Worm (Caenorhabditis elegans) whole organism, L1 larva: ENCODE results near the gene txbp-3.

Source experiments
- egl-13 ChIP-seq: sonication (generic microtip); optimal IDR thresholded peaks from 2 replicates; lab custom pipeline; 2016; ENCODE audit warnings: missing genotype, missing genetic modification reagents, missing genetic modification characterization, missing compliant biosample characterization
- egl-27 ChIP-seq, 2 experiments: fragments of 150-350 bp in 1 of 2; sonication (generic microtip); optimal IDR thresholded peaks; 3 replicates each; lab custom pipeline; 2017 to 2018; ENCODE audit warnings: missing biosample characterization in 2 of 2, missing genetic modification characterization in 2 of 2, missing genetic modification reagents in 2 of 2
- elt-3 ChIP-seq, 6 experiments: fragments of 150-350 bp in 1 of 6; sonication (generic microtip); optimal IDR thresholded peaks; 2 replicates each; lab custom pipeline; 2017 to 2018; ENCODE audit warnings: missing biosample characterization in 6 of 6, missing genetic modification characterization in 6 of 6, inconsistent platforms in 1 of 6
- fos-1 ChIP-seq: fragments of 150-350 bp; optimal IDR thresholded peaks from 2 replicates; lab custom pipeline; 2014; ENCODE audit warnings: missing biosample characterization, missing genetic modification characterization
- pag-3 ChIP-seq: sonication (generic microtip); optimal IDR thresholded peaks from 2 replicates; lab custom pipeline; 2017; ENCODE audit warnings: missing genetic modification characterization, mild to moderate bottlenecking, missing compliant biosample characterization, antibody characterized with exemption, borderline replicate concordance; ENCODE audit not compliant: insufficient read depth
- skn-1 ChIP-seq: fragments of 150-350 bp; optimal IDR thresholded peaks from 2 replicates; lab custom pipeline; 2014; ENCODE audit warnings: missing biosample characterization, missing genetic modification characterization
- snpc-4 ChIP-seq: fragments of 150-350 bp; optimal IDR thresholded peaks from 2 replicates; lab custom pipeline; 2014; ENCODE audit warnings: missing biosample characterization, missing genetic modification characterization
- ztf-11 ChIP-seq, 2 experiments: sonication (generic microtip); optimal IDR thresholded peaks; 2 replicates each; lab custom pipeline; 2016 to 2017; ENCODE audit warnings: missing genetic modification characterization in 2 of 2, missing biosample characterization in 1 of 2, missing compliant biosample characterization in 1 of 2

DNA sequence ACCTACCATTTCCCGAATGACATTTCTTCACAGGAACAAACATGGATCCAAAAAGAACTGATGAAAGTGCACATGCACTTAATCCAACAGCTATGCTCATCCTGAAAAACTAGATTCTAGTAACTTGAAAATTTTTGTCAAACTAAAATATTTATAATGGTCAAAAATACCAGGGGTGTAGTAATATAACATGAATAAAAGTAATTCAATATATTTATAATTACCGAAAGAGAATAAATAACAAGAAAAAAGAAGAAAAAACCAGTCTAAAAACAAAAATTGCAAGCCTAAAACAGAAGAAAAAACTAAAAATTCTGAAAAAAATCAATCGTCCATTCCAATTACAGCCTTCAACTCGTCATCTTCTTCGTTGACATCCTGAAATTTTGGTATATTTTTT lies 42.6 kb downstream of the txbp-3 start, which contains the start of gene R144.6:
- TF ChIP-seq egl-13 (tag; lab: Kevin White, UChicago) (no peak), pag-3 (no peak), ztf-11 (tag; optimal IDR thresholded peaks at IDR 0.05; lab: Kevin White, UChicago) (no peak), egl-27 (tag; optimal IDR thresholded peaks at IDR 0.05; lab: Kevin White, UChicago) (no peak), skn-1 (tag; lab: Kevin White, UChicago) (no peak), elt-3 (tag; optimal IDR thresholded peaks at IDR 0.05; lab: Kevin White, UChicago) (no peak), snpc-4 (tag; lab: Kevin White, UChicago) (no peak), fos-1 (no peak)
